Fruit fly (Drosophila melanogaster) whole organism, pupa: Measurements from ENCODE around the gene CG6465.

Source experiments
- CG10348 ChIP-seq: fragments of 200-800 bp; sonication (Bioruptor generic); IDR thresholded peaks from 2 replicates; pipeline ENCODE4 v1.3.6; 2022; ENCODE audit warnings: missing biosample characterization, missing genetic modification characterization
- CG12605 ChIP-seq: fragments of 200-800 bp; sonication (Bioruptor generic); IDR thresholded peaks from 2 replicates; pipeline ENCODE4 v1.3.6; 2022; ENCODE audit warnings: missing biosample characterization, missing genetic modification characterization
- CG13204 ChIP-seq: fragments of 200-800 bp; sonication (Bioruptor generic); optimal IDR thresholded peaks from 2 replicates; lab custom pipeline; 2018; ENCODE audit warnings: missing biosample characterization, mild to moderate bottlenecking, missing genetic modification characterization, moderate library complexity
- CG15710 ChIP-seq: fragments of 200-800 bp; sonication (Bioruptor generic); optimal IDR thresholded peaks from 2 replicates; lab custom pipeline; 2018; ENCODE audit warnings: missing biosample characterization, mild to moderate bottlenecking, missing genetic modification characterization, moderate library complexity
- CG34367 ChIP-seq: fragments of 200-800 bp; sonication (Bioruptor generic); optimal IDR thresholded peaks from 2 replicates; lab custom pipeline; 2018; ENCODE audit warnings: missing biosample characterization, mild to moderate bottlenecking, missing genetic modification characterization
- CG4496 ChIP-seq: fragments of 200-800 bp; sonication (Bioruptor generic); IDR thresholded peaks from 3 replicates; pipeline ENCODE4 v1.3.6; 2022; ENCODE audit warnings: missing biosample characterization, missing genetic modification characterization
- CG8301 ChIP-seq: fragments of 200-800 bp; sonication (Bioruptor generic); optimal IDR thresholded peaks from 2 replicates; lab custom pipeline; 2018; ENCODE audit warnings: missing biosample characterization, mild to moderate bottlenecking, missing genetic modification characterization
- CG9948 ChIP-seq: fragments of 200-800 bp; sonication (Bioruptor generic); optimal IDR thresholded peaks from 2 replicates; lab custom pipeline; 2018; ENCODE audit warnings: missing biosample characterization, mild to moderate bottlenecking, missing genetic modification characterization, moderate library complexity
- D1 ChIP-seq: fragments of 200-800 bp; sonication (Bioruptor generic); optimal IDR thresholded peaks from 2 replicates; lab custom pipeline; 2018; ENCODE audit warnings: missing biosample characterization, mild to moderate bottlenecking, missing genetic modification characterization, moderate library complexity
- EcR ChIP-seq: fragments of 200-800 bp; sonication (Bioruptor generic); optimal IDR thresholded peaks from 3 replicates; lab custom pipeline; 2019; ENCODE audit warnings: missing biosample characterization, missing genetic modification characterization, mild to moderate bottlenecking, moderate library complexity, missing genetic modification reagents
- Pif1B ChIP-seq: fragments of 200-800 bp; sonication (Bioruptor generic); optimal IDR thresholded peaks from 3 replicates; lab custom pipeline; 2016; ENCODE audit warnings: missing biosample characterization, missing genetic modification characterization
- fd96Ca ChIP-seq: fragments of 200-800 bp; sonication (Bioruptor generic); IDR thresholded peaks from 3 replicates; pipeline ENCODE4 v1.3.6; 2022; ENCODE audit warnings: missing biosample characterization, missing genetic modification characterization

dm6 chr3R:10654642-10655041 lies 22.4 kb downstream of the CG6465 start:
- TF ChIP-seq CG4496: no peak
- TF ChIP-seq Pif1B (GFP tag; lab: Kevin White, UChicago): no peak
- no peak for TF ChIP-seq CG15710
- no peak for TF ChIP-seq CG9948 (tag; lab: Kevin White, UChicago)
- TF ChIP-seq D1 (tag; lab: Kevin White, UChicago): no peak
- no peak for TF ChIP-seq CG34367 (tag; lab: Kevin White, UChicago)
- no peak for TF ChIP-seq CG10348 (GFP tag; lab: Robert Waterston, UW)
- TF ChIP-seq fd96Ca (GFP tag; lab: Robert Waterston, UW): no peak
- TF ChIP-seq CG8301 (tag; lab: Kevin White, UChicago): peak; percentile 62
- TF ChIP-seq CG12605 (GFP tag; lab: Robert Waterston, UW): no peak
- no peak for TF ChIP-seq EcR (GFP tag; lab: Kevin White, UChicago)
- TF ChIP-seq CG13204: no peak
